Worm (Caenorhabditis elegans): ENCODE measurements around the gene pyk-2.

- TF ChIP-seq nhr-11 (tag; optimal IDR thresholded peaks at IDR 0.05) (no peak), unc-62 (GFP tag; optimal IDR thresholded peaks at IDR 0.05) (no peak), egl-27 (tag; optimal IDR thresholded peaks at IDR 0.05) (no peak), snpc-4 (tag; optimal IDR thresholded peaks at IDR 0.05) (no peak), peb-1 (tag; optimal IDR thresholded peaks at IDR 0.05) (no peak), elt-1 (tag; optimal IDR thresholded peaks at IDR 0.05) (no peak), alr-1 (tag; optimal IDR thresholded peaks at IDR 0.05) (no peak), elt-3 (tag; optimal IDR thresholded peaks at IDR 0.05) (no peak), nhr-25 (tag; optimal IDR thresholded peaks at IDR 0.05) (no peak), ceh-82 (tag; optimal IDR thresholded peaks at IDR 0.05) (no peak), nhr-237 (tag; optimal IDR thresholded peaks at IDR 0.05) (no peak), ama-1 (optimal IDR thresholded peaks at IDR 0.05) (no peak), F13H6.1 (tag; optimal IDR thresholded peaks at IDR 0.05) (no peak), blmp-1 (tag; optimal IDR thresholded peaks at IDR 0.05; ENCODE audit: insufficient read depth) (no peak)
These were observed 19.8 kb upstream of the pyk-2 start, which contains the start of gene F13E9.15 for ce11 chrIV:10889820-10890462.

Measured in whole organism, L2 larva.